Fruit fly (Drosophila melanogaster) whole organism, wandering third instar larva: ENCODE measurements around the gene red.

Experiments used
- Myc ChIP-seq: fragments of >200 bp; optimal IDR thresholded peaks from 2 replicates; lab custom pipeline; 2017
- Rel ChIP-seq, 2 experiments: fragments of 200-800 bp; sonication (Bioruptor generic) in 1 of 2; optimal IDR thresholded peaks; 2 replicates in 1 of 2; 3 replicates in 1 of 2; lab custom pipeline; 2016 to 2019; ENCODE audit warnings: mild to moderate bottlenecking in 2 of 2, missing biosample characterization in 2 of 2, missing genetic modification characterization in 2 of 2, moderate library complexity in 1 of 2
- h ChIP-seq: fragments of 200-800 bp; sonication (Bioruptor generic); optimal IDR thresholded peaks from 3 replicates; lab custom pipeline; 2016; ENCODE audit warnings: missing biosample characterization, mild to moderate bottlenecking, missing genetic modification characterization
- rgr ChIP-seq: fragments of 200-800 bp; sonication (Bioruptor generic); optimal IDR thresholded peaks from 3 replicates; lab custom pipeline; 2016; ENCODE audit warnings: missing biosample characterization, mild to moderate bottlenecking, missing genetic modification characterization

DNA sequence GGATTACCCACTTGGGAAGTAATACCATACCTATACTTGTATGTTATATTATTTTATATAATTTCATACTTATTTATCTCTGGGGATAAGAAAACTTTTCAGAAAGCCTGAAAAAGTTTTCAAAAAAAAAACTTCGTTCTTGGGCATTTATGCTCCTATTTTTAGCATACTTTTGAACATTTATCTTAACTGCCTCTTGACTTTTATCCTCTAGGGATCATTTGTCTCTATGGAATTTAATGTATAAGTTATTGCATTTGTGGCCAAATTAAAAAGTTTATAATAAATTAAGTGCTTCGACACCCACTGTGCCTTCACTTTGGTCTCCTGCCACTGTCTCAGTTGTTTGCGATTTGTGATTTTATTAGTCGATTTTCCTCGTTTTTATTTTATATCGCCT, 8.5 kb upstream of the red start:
- no peak for TF ChIP-seq Rel (GFP tag; optimal IDR thresholded peaks at IDR 0.05; lab: Kevin White, UChicago)
- no peak for TF ChIP-seq Rel (tag; optimal IDR thresholded peaks at IDR 0.05; lab: Kevin White, UChicago)
- no peak for TF ChIP-seq Myc
- no peak for TF ChIP-seq rgr (GFP tag; lab: Kevin White, UChicago)
- TF ChIP-seq h, result no peak
